Worm (Caenorhabditis elegans): ENCODE data around the gene Y116A8C.3.
A peak's percentile ranks its signal among the peaks of the same experiment; 100 is the strongest.

- TF ChIP-seq flt-1 (GFP tag; IDR thresholded peaks at IDR 0.05) (peak; percentile 81), ref-1 (GFP tag; conservative IDR thresholded peaks at IDR 0.05) (no peak), T22C8.4 (GFP tag; IDR thresholded peaks at IDR 0.05) (peak; percentile 87), tab-1 (GFP tag; IDR thresholded peaks at IDR 0.05) (peak; percentile 67; the same call in 1 of the 2 replicates)
These were observed 30.9 kb downstream of the Y116A8C.3 start, which contains the start of the genes Y116A8C.9 and arf-6 for ce11 chrIV:16946746-16947145.

Measured in whole organism, midembryonic.